Worm (Caenorhabditis elegans) whole organism, L4/young adult: ENCODE results near the gene ipp-5.

Experiments used
- dao-5 ChIP-seq: sonication (generic microtip); optimal IDR thresholded peaks from 2 replicates; lab custom pipeline; 2016; ENCODE audit warnings: missing genotype, missing genetic modification characterization, moderate library complexity, missing compliant biosample characterization
- him-1 ChIP-seq: sonication (generic microtip); optimal IDR thresholded peaks from 2 replicates; lab custom pipeline; 2016; ENCODE audit warnings: missing genotype, missing genetic modification reagents, missing genetic modification characterization, missing compliant biosample characterization

- TF ChIP-seq him-1 (no peak), dao-5 (no peak)
Measured at ce11 chrX:6002479-6002878, 28.8 kb upstream of the ipp-5 start.
